1 fruit fly cellular context compared by ENCODE assay signal in genomic region chr3R:10681682-10681962, dm6.
TF ChIP-seq lines count a peak whose summit lies in the region.

No protein-coding gene starts in this region.

TF ChIP-seq in whole organism, embryonic, 481 proteins besides CTCF, POLR2A, EP300 and RAD21 (continued from another document and continues in another):
- TF ChIP-seq Lpt (GFP tag; optimal IDR thresholded peaks at IDR 0.05; lab: Kevin White, UChicago): no peak
- peak; percentile 28 for TF ChIP-seq fd102C (GFP tag; optimal IDR thresholded peaks at IDR 0.05; lab: Kevin White, UChicago)
- peak; percentile 19 for TF ChIP-seq CG8359 (GFP tag; optimal IDR thresholded peaks at IDR 0.05; lab: Kevin White, UChicago; ENCODE audit: borderline replicate concordance)
- no peak for TF ChIP-seq Poxn (GFP tag; IDR thresholded peaks at IDR 0.05; lab: Robert Waterston, UW)
- TF ChIP-seq dmrt11E (tag; optimal IDR thresholded peaks at IDR 0.05; lab: Kevin White, UChicago): peak; percentile 40
- TF ChIP-seq CG14965 (GFP tag; optimal IDR thresholded peaks at IDR 0.05; lab: Kevin White, UChicago; ENCODE audit: borderline replicate concordance): no peak
- TF ChIP-seq gem (tag; optimal IDR thresholded peaks at IDR 0.05; lab: Kevin White, UChicago): peak; percentile 39
- TF ChIP-seq gsb-n (tag; optimal IDR thresholded peaks at IDR 0.05; lab: Kevin White, UChicago): no peak
- TF ChIP-seq seq (GFP tag; IDR thresholded peaks at IDR 0.05; lab: Robert Waterston, UW): peak; percentile 70
- TF ChIP-seq BEAF-32 (GFP tag; optimal IDR thresholded peaks at IDR 0.05; lab: Kevin White, UChicago): no peak
- no peak for TF ChIP-seq chif (GFP tag; optimal IDR thresholded peaks at IDR 0.05; lab: Kevin White, UChicago)
- no peak for TF ChIP-seq kay (GFP tag; optimal IDR thresholded peaks at IDR 0.05; lab: Kevin White, UChicago)
- no peak for TF ChIP-seq Adf1 (GFP tag; IDR thresholded peaks at IDR 0.05; lab: Robert Waterston, UW)
- no peak for TF ChIP-seq Atf-2 (GFP tag; optimal IDR thresholded peaks at IDR 0.05; lab: Kevin White, UChicago)
- TF ChIP-seq vnd (GFP tag; IDR thresholded peaks at IDR 0.05; lab: Robert Waterston, UW; ENCODE audit: partially characterized antibody): no peak
- TF ChIP-seq CG3726 (GFP tag; IDR thresholded peaks at IDR 0.05; lab: Robert Waterston, UW): 0 out of 3 replicates have a peak, but pooled peaks have one; percentile 39
- no peak for TF ChIP-seq CG3995 (GFP tag; optimal IDR thresholded peaks at IDR 0.05; lab: Kevin White, UChicago)
- no peak for TF ChIP-seq bcd (GFP tag; optimal IDR thresholded peaks at IDR 0.05; lab: Kevin White, UChicago)
- TF ChIP-seq slou (GFP tag; optimal IDR thresholded peaks at IDR 0.05; lab: Kevin White, UChicago): no peak
- TF ChIP-seq dimm (GFP tag; IDR thresholded peaks at IDR 0.05; lab: Robert Waterston, UW): no peak
- TF ChIP-seq insv (GFP tag; optimal IDR thresholded peaks at IDR 0.05; lab: Kevin White, UChicago): no peak
- TF ChIP-seq Mrtf (GFP tag; IDR thresholded peaks at IDR 0.05; lab: Robert Waterston, UW): peak; percentile 75
- no peak for TF ChIP-seq sqz (GFP tag; optimal IDR thresholded peaks at IDR 0.05; lab: Kevin White, UChicago)
- no peak for TF ChIP-seq zfh2 (GFP tag; optimal IDR thresholded peaks at IDR 0.05; lab: Kevin White, UChicago)
- no peak for TF ChIP-seq CG34376 (GFP tag; optimal IDR thresholded peaks at IDR 0.05; lab: Kevin White, UChicago)
- peak; percentile 82 for TF ChIP-seq ci (GFP tag; IDR thresholded peaks at IDR 0.05; lab: Robert Waterston, UW)
- TF ChIP-seq Dip2 (GFP tag; IDR thresholded peaks at IDR 0.05; lab: Robert Waterston, UW): no peak
- TF ChIP-seq tna (GFP tag; IDR thresholded peaks at IDR 0.05; lab: Robert Waterston, UW; ENCODE audit: partially characterized antibody): no peak
- TF ChIP-seq zen (tag; optimal IDR thresholded peaks at IDR 0.05; lab: Kevin White, UChicago): peak; percentile 82
- TF ChIP-seq CG43689 (GFP tag; IDR thresholded peaks at IDR 0.05; lab: Robert Waterston, UW): no peak
- TF ChIP-seq NfI (GFP tag; optimal IDR thresholded peaks at IDR 0.05; lab: Kevin White, UChicago): peak; percentile 25
- TF ChIP-seq sim (GFP tag; IDR thresholded peaks at IDR 0.05; lab: Robert Waterston, UW): peak; percentile 50
- TF ChIP-seq CG4328 (GFP tag; optimal IDR thresholded peaks at IDR 0.05; lab: Kevin White, UChicago): no peak
- TF ChIP-seq D19A (tag; optimal IDR thresholded peaks at IDR 0.05; lab: Kevin White, UChicago): no peak
- TF ChIP-seq H2.0 (GFP tag; IDR thresholded peaks at IDR 0.05; lab: Robert Waterston, UW): peak; percentile 46; the same call in 1 of the 2 replicates
- no peak for TF ChIP-seq MBD-R2 (GFP tag; IDR thresholded peaks at IDR 0.05; lab: Robert Waterston, UW)
- no peak for TF ChIP-seq pan (optimal IDR thresholded peaks at IDR 0.05; lab: Kevin White, UChicago)
- peak in 1 of 2 experiments; percentile 83 for TF ChIP-seq pan (GFP tag; optimal IDR thresholded peaks at IDR 0.05 in 1 of 2, IDR thresholded peaks at IDR 0.05 in 1 of 2)
- no peak for TF ChIP-seq slp2 (GFP tag; optimal IDR thresholded peaks at IDR 0.05; lab: Kevin White, UChicago)
- peak; percentile 48 for TF ChIP-seq NFAT (GFP tag; IDR thresholded peaks at IDR 0.05; lab: Robert Waterston, UW)
- TF ChIP-seq gce (GFP tag; IDR thresholded peaks at IDR 0.05; lab: Robert Waterston, UW): peak; percentile 75; the same call in 1 of the 3 replicates
- TF ChIP-seq CG6175 (GFP tag; IDR thresholded peaks at IDR 0.05; lab: Robert Waterston, UW): no peak
- no peak for TF ChIP-seq CG17912 (GFP tag; optimal IDR thresholded peaks at IDR 0.05; lab: Kevin White, UChicago)
- TF ChIP-seq CG32767 (GFP tag; IDR thresholded peaks at IDR 0.05; lab: Robert Waterston, UW): no peak
- TF ChIP-seq gfzf (GFP tag; optimal IDR thresholded peaks at IDR 0.05; lab: Kevin White, UChicago): no peak
- no peak for TF ChIP-seq CG11085 (GFP tag; IDR thresholded peaks at IDR 0.05; lab: Robert Waterston, UW)
- TF ChIP-seq ind (GFP tag; optimal IDR thresholded peaks at IDR 0.05; lab: Kevin White, UChicago): peak; percentile 8
- no peak for TF ChIP-seq lov (optimal IDR thresholded peaks at IDR 0.05; lab: Kevin White, UChicago)
- peak; percentile 79 for TF ChIP-seq lov (GFP tag; IDR thresholded peaks at IDR 0.05; lab: Robert Waterston, UW)
- no peak for TF ChIP-seq lola (GFP tag; optimal IDR thresholded peaks at IDR 0.05; lab: Kevin White, UChicago)
- 0 out of 2 replicates have a peak, but pooled peaks have one; percentile 10 for TF ChIP-seq CG17612 (GFP tag; IDR thresholded peaks at IDR 0.05; lab: Robert Waterston, UW)
- no peak; the same call in 1 of the 2 replicates for TF ChIP-seq chm (GFP tag; IDR thresholded peaks at IDR 0.05; lab: Robert Waterston, UW)
- TF ChIP-seq CG1832 (GFP tag; optimal IDR thresholded peaks at IDR 0.05; lab: Kevin White, UChicago): no peak
- TF ChIP-seq Jarid2 (GFP tag; optimal IDR thresholded peaks at IDR 0.05; lab: Kevin White, UChicago): no peak
- no peak for TF ChIP-seq CG30403 (GFP tag; optimal IDR thresholded peaks at IDR 0.05; lab: Kevin White, UChicago)
- TF ChIP-seq CG4617 (GFP tag; optimal IDR thresholded peaks at IDR 0.05; lab: Kevin White, UChicago; ENCODE audit: borderline replicate concordance): no peak
- TF ChIP-seq psq (GFP tag; optimal IDR thresholded peaks at IDR 0.05; lab: Kevin White, UChicago): no peak
- TF ChIP-seq Asciz (GFP tag; optimal IDR thresholded peaks at IDR 0.05; lab: Kevin White, UChicago): no peak
- TF ChIP-seq CG1024 (GFP tag; IDR thresholded peaks at IDR 0.05; lab: Robert Waterston, UW): peak; percentile 17; the same call in 1 of the 2 replicates
- no peak for TF ChIP-seq kah (GFP tag; optimal IDR thresholded peaks at IDR 0.05; lab: Kevin White, UChicago)
- no peak for TF ChIP-seq CG7556 (GFP tag; optimal IDR thresholded peaks at IDR 0.05; lab: Kevin White, UChicago)
- peak; percentile 13 for TF ChIP-seq CG31365 (tag; optimal IDR thresholded peaks at IDR 0.05; lab: Kevin White, UChicago)
- TF ChIP-seq Oli (tag; optimal IDR thresholded peaks at IDR 0.05; lab: Kevin White, UChicago): peak; percentile 10
- no peak for TF ChIP-seq knrl (GFP tag; IDR thresholded peaks at IDR 0.05; lab: Robert Waterston, UW; ENCODE audit: partially characterized antibody)
- TF ChIP-seq Usf (GFP tag; optimal IDR thresholded peaks at IDR 0.05; lab: Kevin White, UChicago): no peak
- TF ChIP-seq Ptx1 (GFP tag; IDR thresholded peaks at IDR 0.05; lab: Robert Waterston, UW): peak; percentile 74
- TF ChIP-seq HHEX (GFP tag; optimal IDR thresholded peaks at IDR 0.05; lab: Kevin White, UChicago): peak; percentile 7
- TF ChIP-seq CG12155 (GFP tag; optimal IDR thresholded peaks at IDR 0.05; lab: Kevin White, UChicago): no peak
- TF ChIP-seq CG8388 (GFP tag; optimal IDR thresholded peaks at IDR 0.05; lab: Kevin White, UChicago): peak; percentile 48
- TF ChIP-seq B-H1 (GFP tag; IDR thresholded peaks at IDR 0.05; lab: Robert Waterston, UW): peak; percentile 59; the same call in 2 of the 3 replicates
- TF ChIP-seq HmgD (GFP tag; optimal IDR thresholded peaks at IDR 0.05; lab: Kevin White, UChicago): no peak
- no peak for TF ChIP-seq cwo (GFP tag; optimal IDR thresholded peaks at IDR 0.05; lab: Kevin White, UChicago)
- no peak for TF ChIP-seq Dad (GFP tag; optimal IDR thresholded peaks at IDR 0.05; lab: Kevin White, UChicago)
- peak; percentile 12 for TF ChIP-seq cato (GFP tag; optimal IDR thresholded peaks at IDR 0.05; lab: Kevin White, UChicago; ENCODE audit: borderline replicate concordance)
- TF ChIP-seq jigr1 (GFP tag; IDR thresholded peaks at IDR 0.05; lab: Robert Waterston, UW): no peak
- 0 out of 2 replicates have a peak, but pooled peaks have one; percentile 19 for TF ChIP-seq CG31224 (GFP tag; IDR thresholded peaks at IDR 0.05; lab: Robert Waterston, UW)
- TF ChIP-seq row (GFP tag; IDR thresholded peaks at IDR 0.05; lab: Robert Waterston, UW): peak; percentile 9
- TF ChIP-seq Camta (GFP tag; optimal IDR thresholded peaks at IDR 0.05; lab: Kevin White, UChicago): no peak
- peak; percentile 32 for TF ChIP-seq Vsx1 (GFP tag; optimal IDR thresholded peaks at IDR 0.05; lab: Kevin White, UChicago)
- no peak for TF ChIP-seq abd-A (tag; optimal IDR thresholded peaks at IDR 0.05; lab: Kevin White, UChicago)
- TF ChIP-seq Fer1 (GFP tag; optimal IDR thresholded peaks at IDR 0.05; lab: Kevin White, UChicago): no peak
- TF ChIP-seq CG10274 (GFP tag; optimal IDR thresholded peaks at IDR 0.05; lab: Kevin White, UChicago): no peak
- TF ChIP-seq CG11695 (GFP tag; IDR thresholded peaks at IDR 0.05; lab: Robert Waterston, UW): peak; percentile 77
- TF ChIP-seq fru (optimal IDR thresholded peaks at IDR 0.05; lab: Kevin White, UChicago): no peak
- TF ChIP-seq Kr (GFP tag; optimal IDR thresholded peaks at IDR 0.05; lab: Kevin White, UChicago): no peak
- peak; percentile 88 for TF ChIP-seq vvl (GFP tag; IDR thresholded peaks at IDR 0.05; lab: Robert Waterston, UW)
- no peak for TF ChIP-seq CG6791 (GFP tag; IDR thresholded peaks at IDR 0.05; lab: Robert Waterston, UW; ENCODE audit: partially characterized antibody)
- TF ChIP-seq eve (GFP tag; optimal IDR thresholded peaks at IDR 0.05; lab: Kevin White, UChicago): no peak
- TF ChIP-seq CG2202 (tag; optimal IDR thresholded peaks at IDR 0.05; lab: Kevin White, UChicago): peak; percentile 22
- no peak for TF ChIP-seq tin (GFP tag; optimal IDR thresholded peaks at IDR 0.05; lab: Kevin White, UChicago)
- TF ChIP-seq CG4820 (GFP tag; optimal IDR thresholded peaks at IDR 0.05; lab: Kevin White, UChicago): peak; percentile 9
- TF ChIP-seq shn (GFP tag; optimal IDR thresholded peaks at IDR 0.05; lab: Kevin White, UChicago): no peak
- peak; percentile 52 for TF ChIP-seq wor (GFP tag; IDR thresholded peaks at IDR 0.05; lab: Robert Waterston, UW)
- TF ChIP-seq CG9609 (GFP tag; optimal IDR thresholded peaks at IDR 0.05; lab: Kevin White, UChicago): no peak
- TF ChIP-seq CG2116 (GFP tag; optimal IDR thresholded peaks at IDR 0.05; lab: Kevin White, UChicago): no peak
- TF ChIP-seq Mad (GFP tag; optimal IDR thresholded peaks at IDR 0.05; lab: Kevin White, UChicago): peak; percentile 5
- TF ChIP-seq nerfin-2 (GFP tag; IDR thresholded peaks at IDR 0.05; lab: Robert Waterston, UW; ENCODE audit: partially characterized antibody): no peak
- TF ChIP-seq aop (GFP tag; IDR thresholded peaks at IDR 0.05; lab: Robert Waterston, UW): no peak
- TF ChIP-seq Dip3 (GFP tag; optimal IDR thresholded peaks at IDR 0.05; lab: Kevin White, UChicago): no peak
- TF ChIP-seq toy (GFP tag; IDR thresholded peaks at IDR 0.05; lab: Robert Waterston, UW): 0 out of 2 replicates have a peak, but pooled peaks have one; percentile 42
- TF ChIP-seq Sry-δ (GFP tag; optimal IDR thresholded peaks at IDR 0.05; lab: Kevin White, UChicago): no peak
- TF ChIP-seq bigmax (GFP tag; optimal IDR thresholded peaks at IDR 0.05; lab: Kevin White, UChicago): no peak
- no peak for TF ChIP-seq Eip74EF (GFP tag; optimal IDR thresholded peaks at IDR 0.05; lab: Kevin White, UChicago)
- no peak for TF ChIP-seq sug (tag; optimal IDR thresholded peaks at IDR 0.05; lab: Kevin White, UChicago)
- peak; percentile 41; the same call in 1 of the 2 replicates for TF ChIP-seq peb (GFP tag; IDR thresholded peaks at IDR 0.05; lab: Robert Waterston, UW)
- TF ChIP-seq BtbVII (GFP tag; optimal IDR thresholded peaks at IDR 0.05; lab: Kevin White, UChicago): no peak
- peak; percentile 2; the same call in 1 of the 2 replicates for TF ChIP-seq onecut (GFP tag; IDR thresholded peaks at IDR 0.05; lab: Robert Waterston, UW)
- no peak; the same call in 2 of the 3 replicates for TF ChIP-seq croc (GFP tag; conservative IDR thresholded peaks at IDR 0.05; lab: Robert Waterston, UW)
- no peak for TF ChIP-seq HLH4C (GFP tag; IDR thresholded peaks at IDR 0.05; lab: Robert Waterston, UW; ENCODE audit: partially characterized antibody)
- TF ChIP-seq grn (GFP tag; optimal IDR thresholded peaks at IDR 0.05; lab: Kevin White, UChicago): no peak
- peak; percentile 25 for TF ChIP-seq CG4424 (GFP tag; optimal IDR thresholded peaks at IDR 0.05; lab: Kevin White, UChicago)
- no peak for TF ChIP-seq CG16815 (GFP tag; optimal IDR thresholded peaks at IDR 0.05; lab: Kevin White, UChicago)
- TF ChIP-seq gsb (GFP tag; IDR thresholded peaks at IDR 0.05; lab: Robert Waterston, UW): no peak
- peak; percentile 60 for TF ChIP-seq CG14014 (GFP tag; IDR thresholded peaks at IDR 0.05; lab: Robert Waterston, UW)
- TF ChIP-seq kni (GFP tag; optimal IDR thresholded peaks at IDR 0.05; lab: Kevin White, UChicago): no peak
- no peak for TF ChIP-seq dan (GFP tag; IDR thresholded peaks at IDR 0.05; lab: Robert Waterston, UW)
- no peak for TF ChIP-seq CG13894 (tag; optimal IDR thresholded peaks at IDR 0.05; lab: Kevin White, UChicago)
- TF ChIP-seq Hr78 (GFP tag; optimal IDR thresholded peaks at IDR 0.05; lab: Kevin White, UChicago): no peak
- TF ChIP-seq pzg (GFP tag; optimal IDR thresholded peaks at IDR 0.05; lab: Kevin White, UChicago): no peak
- no peak for TF ChIP-seq C15 (GFP tag; IDR thresholded peaks at IDR 0.05; lab: Robert Waterston, UW)
- TF ChIP-seq zfh1 (GFP tag; IDR thresholded peaks at IDR 0.05; lab: Robert Waterston, UW): peak; percentile 77
- no peak for TF ChIP-seq Opbp (GFP tag; IDR thresholded peaks at IDR 0.05; lab: Robert Waterston, UW; ENCODE audit: partially characterized antibody)
- no peak for TF ChIP-seq CG4282 (GFP tag; optimal IDR thresholded peaks at IDR 0.05; lab: Kevin White, UChicago)
- peak; percentile 62; the same call in 1 of the 2 replicates for TF ChIP-seq rib (GFP tag; IDR thresholded peaks at IDR 0.05; lab: Robert Waterston, UW)
- TF ChIP-seq CG8478 (optimal IDR thresholded peaks at IDR 0.05; lab: Kevin White, UChicago): no peak
- TF ChIP-seq Hand (GFP tag; optimal IDR thresholded peaks at IDR 0.05; lab: Kevin White, UChicago): no peak
- TF ChIP-seq ac (GFP tag; optimal IDR thresholded peaks at IDR 0.05; lab: Kevin White, UChicago): no peak
- peak; percentile 46; the same call in 1 of the 2 replicates for TF ChIP-seq CG14667 (GFP tag; IDR thresholded peaks at IDR 0.05; lab: Robert Waterston, UW)
- no peak for TF ChIP-seq CG2875 (GFP tag; optimal IDR thresholded peaks at IDR 0.05; lab: Kevin White, UChicago)
- TF ChIP-seq CG9797 (GFP tag; optimal IDR thresholded peaks at IDR 0.05; lab: Kevin White, UChicago): no peak
- TF ChIP-seq CG9437 (GFP tag; optimal IDR thresholded peaks at IDR 0.05; lab: Kevin White, UChicago): no peak
- peak; percentile 36 for TF ChIP-seq Xbp1 (GFP tag; optimal IDR thresholded peaks at IDR 0.05; lab: Kevin White, UChicago)
- TF ChIP-seq Gsc (GFP tag; IDR thresholded peaks at IDR 0.05; lab: Robert Waterston, UW): no peak
- no peak for TF ChIP-seq CG13624 (GFP tag; optimal IDR thresholded peaks at IDR 0.05; lab: Kevin White, UChicago)
